Fruit fly (Drosophila melanogaster): ENCODE data around the gene phu.
A peak's percentile ranks its signal among the peaks of the same experiment; 100 is the strongest.

phu gene

DNA sequence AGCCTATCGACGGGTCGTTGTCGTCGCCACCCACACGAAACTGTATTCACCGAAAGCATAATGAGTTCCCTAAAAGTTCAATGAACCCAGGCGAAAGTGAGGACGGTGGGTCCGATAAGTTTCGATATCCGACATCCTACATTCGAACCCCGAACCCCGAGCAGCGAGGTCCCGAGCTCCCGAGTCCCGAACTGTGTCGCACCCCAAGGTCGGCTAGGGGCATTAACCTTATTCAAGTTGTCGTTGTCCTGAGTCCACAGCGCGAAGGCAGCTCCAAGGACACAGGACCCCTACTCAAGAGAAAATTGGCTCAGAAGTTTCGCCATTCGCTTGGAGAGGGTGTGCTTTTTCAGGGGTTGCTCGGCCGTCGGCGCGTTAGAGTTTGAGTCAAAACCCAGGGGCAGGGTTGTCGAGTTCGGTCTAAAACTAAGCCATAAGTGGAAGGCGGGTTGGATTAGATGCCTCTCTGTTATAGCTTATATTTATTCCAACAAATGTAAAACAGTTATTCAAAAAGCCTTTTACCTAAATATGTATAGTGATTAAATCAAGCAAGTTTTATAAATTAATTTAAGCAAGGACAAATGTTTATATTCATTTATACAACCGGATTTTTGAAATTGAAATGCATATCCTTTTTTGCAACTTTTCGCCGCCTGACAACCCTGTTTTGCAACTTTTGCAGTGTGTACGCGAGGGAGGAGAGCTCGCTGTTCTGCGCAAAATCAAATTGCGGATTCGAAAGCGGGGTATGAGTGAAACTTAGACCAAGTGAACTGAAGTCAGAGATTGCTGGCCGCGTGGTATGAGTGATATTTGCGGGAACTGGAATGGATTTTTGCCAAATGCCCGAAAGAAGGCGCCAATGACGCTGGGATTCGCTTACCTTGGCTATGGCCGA, 35.0 kb upstream of the phu start (continued):
- TF ChIP-seq CG6791 (GFP tag; IDR thresholded peaks at IDR 0.05; ENCODE audit: partially characterized antibody) = no peak
- no peak for TF ChIP-seq CG4617 (GFP tag; optimal IDR thresholded peaks at IDR 0.05; ENCODE audit: borderline replicate concordance)
- no peak for TF ChIP-seq CG4404 (GFP tag; IDR thresholded peaks at IDR 0.05)
- no peak for TF ChIP-seq pfk (GFP tag; optimal IDR thresholded peaks at IDR 0.05)
- TF ChIP-seq Atf-2 (GFP tag; optimal IDR thresholded peaks at IDR 0.05) = peak; percentile 8
- TF ChIP-seq CG17568 (GFP tag; optimal IDR thresholded peaks at IDR 0.05) = peak; percentile 31
- peak; percentile 38 for TF ChIP-seq salm (tag; optimal IDR thresholded peaks at IDR 0.05)
- no peak for TF ChIP-seq zf30C (GFP tag; optimal IDR thresholded peaks at IDR 0.05)
- peak; percentile 86 for TF ChIP-seq CG2120 (GFP tag; optimal IDR thresholded peaks at IDR 0.05)
- TF ChIP-seq Gug (GFP tag; IDR thresholded peaks at IDR 0.05) = peak; percentile 29; the same call in 1 of the 4 replicates
- no peak for TF ChIP-seq CG3163 (GFP tag; optimal IDR thresholded peaks at IDR 0.05)
- TF ChIP-seq HmgD (GFP tag; optimal IDR thresholded peaks at IDR 0.05) = no peak
- peak; percentile 67 for TF ChIP-seq CG9215 (GFP tag; IDR thresholded peaks at IDR 0.05)
- TF ChIP-seq fd96Cb (tag; optimal IDR thresholded peaks at IDR 0.05) = peak; percentile 46
- TF ChIP-seq CG12104 (GFP tag; optimal IDR thresholded peaks at IDR 0.05) = peak; percentile 23
- TF ChIP-seq otp (GFP tag; IDR thresholded peaks at IDR 0.05) = no peak
- TF ChIP-seq usp (GFP tag; optimal IDR thresholded peaks at IDR 0.05) = no peak
- peak; percentile 92 for TF ChIP-seq CG7556 (GFP tag; optimal IDR thresholded peaks at IDR 0.05)
- peak; percentile 31; the same call in 1 of the 2 replicates for TF ChIP-seq wor (GFP tag; IDR thresholded peaks at IDR 0.05)
- peak; percentile 37; the same call in 1 of the 2 replicates for TF ChIP-seq chm (GFP tag; IDR thresholded peaks at IDR 0.05)
- TF ChIP-seq lilli (GFP tag; optimal IDR thresholded peaks at IDR 0.05) = peak; percentile 74
- TF ChIP-seq bcd (GFP tag; optimal IDR thresholded peaks at IDR 0.05) = peak; percentile 69
- peak; percentile 90 for TF ChIP-seq Hmr (GFP tag; optimal IDR thresholded peaks at IDR 0.05)
- TF ChIP-seq CG3726 (GFP tag; IDR thresholded peaks at IDR 0.05) = no peak
- TF ChIP-seq so (GFP tag; IDR thresholded peaks at IDR 0.05) = peak; percentile 29; the same call in 1 of the 3 replicates
- TF ChIP-seq CG13624 (GFP tag; optimal IDR thresholded peaks at IDR 0.05) = peak; percentile 60
- TF ChIP-seq dimm (GFP tag; IDR thresholded peaks at IDR 0.05) = 0 out of 2 replicates have a peak, but pooled peaks have one; percentile 16
- TF ChIP-seq CG33557 (GFP tag; optimal IDR thresholded peaks at IDR 0.05) = no peak
- no peak for TF ChIP-seq cas (GFP tag; IDR thresholded peaks at IDR 0.05)
- no peak for TF ChIP-seq hkb (optimal IDR thresholded peaks at IDR 0.05)
- peak; percentile 77 for TF ChIP-seq hkb (GFP tag; IDR thresholded peaks at IDR 0.05)
- peak; percentile 13 for TF ChIP-seq CG30431 (GFP tag; optimal IDR thresholded peaks at IDR 0.05)
- TF ChIP-seq ara (GFP tag; IDR thresholded peaks at IDR 0.05) = no peak
- TF ChIP-seq bsh (GFP tag; optimal IDR thresholded peaks at IDR 0.05) = peak in 1 of 2 experiments; percentile 59
- peak; percentile 80 for TF ChIP-seq CG12299 (tag; optimal IDR thresholded peaks at IDR 0.05)
- TF ChIP-seq h (optimal IDR thresholded peaks at IDR 0.05) = no peak
- TF ChIP-seq Sox102F (GFP tag; optimal IDR thresholded peaks at IDR 0.05) = peak; percentile 55
- peak; percentile 62 for TF ChIP-seq pho (GFP tag; optimal IDR thresholded peaks at IDR 0.05)
- TF ChIP-seq ase (GFP tag; IDR thresholded peaks at IDR 0.05) = no peak
- TF ChIP-seq Hand (GFP tag; optimal IDR thresholded peaks at IDR 0.05) = peak; percentile 87
- TF ChIP-seq CG7987 (GFP tag; optimal IDR thresholded peaks at IDR 0.05) = peak; percentile 1
- peak; percentile 81 for TF ChIP-seq gem (tag; optimal IDR thresholded peaks at IDR 0.05)
- TF ChIP-seq CG10979 (tag; optimal IDR thresholded peaks at IDR 0.05) = peak; percentile 56
- peak; percentile 74 for TF ChIP-seq Fer3 (tag; optimal IDR thresholded peaks at IDR 0.05)
- TF ChIP-seq CG34422 (GFP tag; IDR thresholded peaks at IDR 0.05) = peak; percentile 49; the same call in 1 of the 3 replicates
- peak; percentile 3 for TF ChIP-seq Usf (GFP tag; optimal IDR thresholded peaks at IDR 0.05)
- TF ChIP-seq HmgZ (tag; optimal IDR thresholded peaks at IDR 0.05) = peak; percentile 72
- peak; percentile 72 for TF ChIP-seq D19B (GFP tag; optimal IDR thresholded peaks at IDR 0.05)
- TF ChIP-seq CG16779 (GFP tag; IDR thresholded peaks at IDR 0.05) = no peak
